Worm (Caenorhabditis elegans) whole organism, late embryonic: Measurements from ENCODE around the gene C06A1.6.

Source experiments
- C08G9.2 ChIP-seq: sonication (generic microtip); optimal IDR thresholded peaks from 2 replicates; lab custom pipeline; 2016; ENCODE audit warnings: mild to moderate bottlenecking, missing genetic modification characterization, moderate library complexity, missing compliant biosample characterization
- C38D4.7 ChIP-seq: fragments of 200-800 bp; sonication (Bioruptor generic); optimal IDR thresholded peaks from 2 replicates; lab custom pipeline; 2018; ENCODE audit warnings: mild to moderate bottlenecking, missing genetic modification characterization, moderate library complexity, missing compliant biosample characterization
- K02D7.2 ChIP-seq: sonication (generic microtip); optimal IDR thresholded peaks from 2 replicates; lab custom pipeline; 2017; ENCODE audit warnings: mild to moderate bottlenecking, missing genetic modification characterization, missing compliant biosample characterization
- T23F11.4 ChIP-seq: fragments of 200-800 bp; sonication (Bioruptor generic); optimal IDR thresholded peaks from 2 replicates; lab custom pipeline; 2018; ENCODE audit warnings: mild to moderate bottlenecking, missing genetic modification characterization, missing compliant biosample characterization
- Y22D7AL.16 ChIP-seq: sonication (generic microtip); optimal IDR thresholded peaks from 2 replicates; lab custom pipeline; 2016; ENCODE audit warnings: missing genetic modification characterization, missing compliant biosample characterization
- ama-1 ChIP-seq: fragments of 150-350 bp; optimal IDR thresholded peaks from 2 replicates; lab custom pipeline; 2014
- ceh-14 ChIP-seq: sonication (generic microtip); optimal IDR thresholded peaks from 2 replicates; lab custom pipeline; 2016; ENCODE audit warnings: missing genotype, missing genetic modification characterization, missing compliant biosample characterization
- ceh-18 ChIP-seq: sonication (generic microtip); optimal IDR thresholded peaks from 2 replicates; lab custom pipeline; 2016; ENCODE audit warnings: missing genetic modification characterization, missing compliant biosample characterization
- ceh-34 ChIP-seq: sonication (generic microtip); optimal IDR thresholded peaks from 2 replicates; lab custom pipeline; 2016; ENCODE audit warnings: mild to moderate bottlenecking, missing genetic modification characterization, missing compliant biosample characterization
- ceh-45 ChIP-seq: fragments of 200-800 bp; sonication (Bioruptor generic); IDR thresholded peaks from 2 replicates; pipeline ENCODE4 v1.3.6; 2022; ENCODE audit warnings: missing genetic modification reagents, missing genetic modification characterization, missing compliant biosample characterization
- che-1 ChIP-seq: sonication (generic microtip); optimal IDR thresholded peaks from 2 replicates; lab custom pipeline; 2016; ENCODE audit warnings: mild to moderate bottlenecking, missing genetic modification characterization, missing compliant biosample characterization
- dmd-4 ChIP-seq: sonication (generic microtip); optimal IDR thresholded peaks from 2 replicates; lab custom pipeline; 2016; ENCODE audit warnings: borderline replicate concordance, missing genetic modification characterization, missing compliant biosample characterization
- dve-1 ChIP-seq: sonication (generic microtip); optimal IDR thresholded peaks from 2 replicates; lab custom pipeline; 2017; ENCODE audit warnings: antibody characterized with exemption, mild to moderate bottlenecking, missing genetic modification characterization, missing compliant biosample characterization
- ets-4 ChIP-seq: sonication (generic microtip); optimal IDR thresholded peaks from 2 replicates; lab custom pipeline; 2016; ENCODE audit warnings: missing genetic modification characterization, missing compliant biosample characterization
- eyg-1 ChIP-seq: sonication (generic microtip); optimal IDR thresholded peaks from 2 replicates; lab custom pipeline; 2016; ENCODE audit warnings: missing genotype, missing genetic modification characterization, missing compliant biosample characterization
- fax-1 ChIP-seq: sonication (generic microtip); optimal IDR thresholded peaks from 2 replicates; lab custom pipeline; 2016; ENCODE audit warnings: missing genotype, missing genetic modification characterization, missing compliant biosample characterization
- fkh-10 ChIP-seq: fragments of 150-350 bp; optimal IDR thresholded peaks from 2 replicates; lab custom pipeline; 2014; ENCODE audit warnings: missing biosample characterization, missing genetic modification reagents, missing genetic modification characterization
- fkh-6 ChIP-seq: sonication (generic microtip); optimal IDR thresholded peaks from 2 replicates; lab custom pipeline; 2016; ENCODE audit warnings: missing genetic modification characterization, missing compliant biosample characterization
- hlh-13 ChIP-seq: fragments of 200-800 bp; sonication (Bioruptor generic); optimal IDR thresholded peaks from 2 replicates; lab custom pipeline; 2018; ENCODE audit warnings: mild to moderate bottlenecking, missing genetic modification characterization, missing compliant biosample characterization
- hlh-30 ChIP-seq: sonication (generic microtip); optimal IDR thresholded peaks from 2 replicates; lab custom pipeline; 2017; ENCODE audit warnings: antibody characterized with exemption, missing genetic modification characterization, missing compliant biosample characterization; ENCODE audit not compliant: insufficient read depth
- hlh-8 ChIP-seq: sonication (generic microtip); optimal IDR thresholded peaks from 2 replicates; lab custom pipeline; 2016; ENCODE audit warnings: missing genotype, missing genetic modification characterization, missing compliant biosample characterization
- lim-6 ChIP-seq: sonication (generic microtip); optimal IDR thresholded peaks from 2 replicates; lab custom pipeline; 2016; ENCODE audit warnings: missing genetic modification characterization, missing compliant biosample characterization
- lin-11 ChIP-seq: fragments of 200-800 bp; sonication (Bioruptor generic); optimal IDR thresholded peaks from 2 replicates; lab custom pipeline; 2018; ENCODE audit warnings: mild to moderate bottlenecking, missing genetic modification characterization, missing compliant biosample characterization
- mec-3 ChIP-seq: sonication (generic microtip); optimal IDR thresholded peaks from 2 replicates; lab custom pipeline; 2016; ENCODE audit warnings: borderline replicate concordance, missing genetic modification characterization, missing compliant biosample characterization
- nfya-1 ChIP-seq: sonication (generic microtip); optimal IDR thresholded peaks from 2 replicates; lab custom pipeline; 2017; ENCODE audit warnings: missing genetic modification characterization, mild to moderate bottlenecking, missing compliant biosample characterization, antibody characterized with exemption, moderate library complexity
- nhr-11 ChIP-seq: fragments of 150-350 bp; optimal IDR thresholded peaks from 2 replicates; lab custom pipeline; 2014; ENCODE audit warnings: missing biosample characterization, missing genetic modification characterization
- odd-2 ChIP-seq: sonication (generic microtip); optimal IDR thresholded peaks from 2 replicates; lab custom pipeline; 2017; ENCODE audit warnings: antibody characterized with exemption, mild to moderate bottlenecking, missing genetic modification characterization, missing compliant biosample characterization
- pag-3 ChIP-seq: sonication (generic microtip); optimal IDR thresholded peaks from 2 replicates; lab custom pipeline; 2016; ENCODE audit warnings: missing compliant biosample characterization, missing genetic modification characterization, borderline replicate concordance
- pax-1 ChIP-seq: fragments of 150-350 bp; optimal IDR thresholded peaks from 2 replicates; lab custom pipeline; 2014; ENCODE audit warnings: missing biosample characterization, missing genetic modification characterization
- pha-2 ChIP-seq: sonication (generic microtip); optimal IDR thresholded peaks from 2 replicates; lab custom pipeline; 2017; ENCODE audit warnings: mild to moderate bottlenecking, missing genetic modification characterization, missing compliant biosample characterization
- pha-4 ChIP-seq: fragments of 150-350 bp; optimal IDR thresholded peaks from 2 replicates; lab custom pipeline; 2018; ENCODE audit warnings: missing biosample characterization, missing genetic modification reagents, missing genetic modification characterization
- pros-1 ChIP-seq: fragments of 150-350 bp; optimal IDR thresholded peaks from 2 replicates; lab custom pipeline; 2014; ENCODE audit warnings: missing biosample characterization, missing genetic modification reagents, missing genetic modification characterization
- ref-2 ChIP-seq: sonication (generic microtip); optimal IDR thresholded peaks from 2 replicates; lab custom pipeline; 2016; ENCODE audit warnings: missing genetic modification characterization, missing compliant biosample characterization
- rnt-1 ChIP-seq: sonication (generic microtip); optimal IDR thresholded peaks from 2 replicates; lab custom pipeline; 2016; ENCODE audit warnings: missing genetic modification characterization, missing compliant biosample characterization
- sdc-2 ChIP-seq: sonication (generic microtip); optimal IDR thresholded peaks from 2 replicates; lab custom pipeline; 2016; ENCODE audit warnings: missing genotype, missing genetic modification characterization, missing compliant biosample characterization
- sox-2 ChIP-seq: fragments of 200-800 bp; sonication (Bioruptor generic); IDR thresholded peaks from 2 replicates; pipeline ENCODE4 v1.3.6; 2022; ENCODE audit warnings: missing genetic modification reagents, missing genetic modification characterization, missing compliant biosample characterization
- tbx-2 ChIP-seq: sonication (generic microtip); optimal IDR thresholded peaks from 2 replicates; lab custom pipeline; 2016; ENCODE audit warnings: missing genetic modification characterization, missing compliant biosample characterization
- unc-55 ChIP-seq: sonication (generic microtip); optimal IDR thresholded peaks from 2 replicates; lab custom pipeline; 2017; ENCODE audit warnings: missing biosample characterization, missing genetic modification reagents, missing genetic modification characterization
- unc-86 ChIP-seq: sonication (generic microtip); optimal IDR thresholded peaks from 2 replicates; lab custom pipeline; 2016; ENCODE audit warnings: missing genetic modification characterization, missing compliant biosample characterization
- ztf-16 ChIP-seq: sonication (generic microtip); optimal IDR thresholded peaks from 2 replicates; lab custom pipeline; 2017; ENCODE audit warnings: missing genetic modification characterization, missing compliant biosample characterization

C06A1.6 gene

ce11 chrII:10523031-10523430 lies 41.4 kb downstream of the C06A1.6 start:
- TF ChIP-seq ztf-16 (tag; lab: Kevin White, UChicago) = no peak
- TF ChIP-seq lin-11 (tag; lab: Kevin White, UChicago) = no peak
- TF ChIP-seq hlh-30 (tag; lab: Kevin White, UChicago) = no peak
- TF ChIP-seq ceh-45 (GFP tag; lab: Robert Waterston, UW) = no peak
- no peak for TF ChIP-seq ets-4 (tag; lab: Kevin White, UChicago)
- TF ChIP-seq pha-4 = no peak
- no peak for TF ChIP-seq rnt-1 (tag; lab: Kevin White, UChicago)
- no peak for TF ChIP-seq hlh-13
- TF ChIP-seq fax-1 (tag; lab: Kevin White, UChicago) = no peak
- TF ChIP-seq pag-3 (tag; lab: Kevin White, UChicago) = no peak
- TF ChIP-seq T23F11.4 (GFP tag; lab: Kevin White, UChicago) = no peak
- TF ChIP-seq odd-2 (tag; lab: Kevin White, UChicago) = no peak
- no peak for TF ChIP-seq pax-1 (tag; lab: Kevin White, UChicago)
- TF ChIP-seq pros-1 (tag; lab: Kevin White, UChicago) = no peak

DNA sequence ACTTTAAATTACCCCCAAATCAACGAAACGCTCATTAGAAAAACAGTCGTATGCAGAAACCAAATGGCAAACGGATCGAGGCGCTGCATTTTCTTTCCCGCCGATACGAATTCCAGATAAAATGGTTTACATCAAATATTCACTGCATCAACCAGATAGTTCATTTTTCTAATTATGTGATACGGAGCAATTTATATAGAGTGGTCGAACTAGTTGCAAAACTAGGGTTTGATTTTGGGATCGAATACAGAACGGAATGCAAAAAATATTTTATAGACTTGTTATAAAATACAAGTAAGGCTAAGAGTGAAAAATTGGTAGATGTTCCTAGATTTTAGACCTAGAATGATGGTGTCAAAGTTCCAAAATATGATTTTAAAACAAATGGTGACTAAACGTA lies 44.6 kb downstream of the C06A1.6 start:
- no peak for TF ChIP-seq C08G9.2
- no peak for TF ChIP-seq ref-2 (tag; lab: Kevin White, UChicago)

DNA sequence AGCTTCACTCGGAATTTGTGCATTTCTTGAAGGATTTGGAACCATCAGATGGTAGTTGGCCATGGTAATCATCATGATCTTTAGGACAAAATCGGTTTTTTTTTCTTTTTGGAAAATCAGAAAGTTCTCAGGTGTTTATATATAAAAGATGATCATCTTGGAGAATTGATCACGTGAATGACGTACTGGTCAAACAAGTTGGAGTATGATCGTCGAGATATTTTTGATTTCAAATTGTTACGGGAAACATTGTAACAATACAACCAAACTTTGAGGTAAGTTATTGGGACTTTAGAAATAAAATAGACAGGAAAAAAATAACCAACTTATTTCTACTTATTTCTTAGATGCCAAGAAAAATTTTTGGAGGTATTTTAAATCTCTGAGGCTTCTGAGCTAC lies 45.5 kb downstream of the C06A1.6 start, which contains the start of gene F59B10.4:
Gene F59B10.4 (minus strand): TSS at position 101 of the 400 bp plus-strand sequence.
- TF ChIP-seq ceh-14 (no peak), pros-1 (tag; lab: Kevin White, UChicago) (no peak), sdc-2 (tag; lab: Kevin White, UChicago) (no peak), ceh-45 (GFP tag; lab: Robert Waterston, UW) (no peak), hlh-8 (tag; lab: Kevin White, UChicago) (no peak), dve-1 (tag; lab: Kevin White, UChicago) (no peak), K02D7.2 (tag; lab: Kevin White, UChicago) (no peak), ets-4 (tag; lab: Kevin White, UChicago) (no peak), sox-2 (GFP tag; lab: Robert Waterston, UW) (no peak), C08G9.2 (no peak), che-1 (tag; lab: Kevin White, UChicago) (no peak), unc-55 (GFP tag; lab: Kevin White, UChicago) (no peak), T23F11.4 (GFP tag; lab: Kevin White, UChicago) (no peak), C38D4.7 (GFP tag; lab: Kevin White, UChicago) (no peak), lin-11 (tag; lab: Kevin White, UChicago) (no peak), pha-2 (tag; lab: Kevin White, UChicago) (no peak), lim-6 (no peak)
- TF ChIP-seq, all 69 proteins: peak for 0

DNA sequence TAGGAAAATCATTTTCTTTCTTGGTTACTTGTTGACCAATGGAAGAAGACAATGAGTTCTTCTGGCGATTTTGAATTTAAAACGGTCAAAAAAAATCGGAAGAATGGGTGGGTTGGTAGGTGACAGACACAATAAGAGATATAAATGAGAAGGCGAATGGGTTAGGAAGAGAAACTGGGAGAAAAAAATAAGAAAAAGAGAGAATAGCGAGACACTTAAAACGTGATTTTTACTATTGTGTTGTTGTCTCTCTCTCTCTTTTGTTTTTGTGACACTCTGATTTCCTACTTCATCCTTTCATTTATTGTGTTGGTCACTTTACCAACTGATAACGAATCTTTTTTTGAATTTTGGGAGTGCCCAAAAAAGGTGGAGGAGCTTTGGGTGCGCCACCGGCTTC lies 48.1 kb downstream of the C06A1.6 start:
- TF ChIP-seq nfya-1 (tag; lab: Kevin White, UChicago) (no peak), Y22D7AL.16 (no peak), odd-2 (tag; lab: Kevin White, UChicago) (no peak), C08G9.2 (no peak), fax-1 (tag; lab: Kevin White, UChicago) (no peak), fkh-10 (GFP tag; lab: Kevin White, UChicago) (no peak), mec-3 (tag; lab: Kevin White, UChicago) (no peak), unc-86 (tag; lab: Kevin White, UChicago) (no peak), ceh-34 (no peak), dmd-4 (tag; lab: Kevin White, UChicago) (no peak), fkh-6 (tag; lab: Kevin White, UChicago) (no peak), pha-4 (no peak), T23F11.4 (GFP tag; lab: Kevin White, UChicago) (no peak), nhr-11 (tag; lab: Kevin White, UChicago) (no peak), ama-1 (lab: Kevin White, UChicago) (no peak), ceh-18 (tag; lab: Kevin White, UChicago) (no peak), ref-2 (tag; lab: Kevin White, UChicago) (no peak), tbx-2 (tag; lab: Kevin White, UChicago) (no peak), eyg-1 (tag; lab: Kevin White, UChicago) (no peak)
